Worm (Caenorhabditis elegans) whole organism, midembryonic: ENCODE measurements around the gene C33H5.16.

ENCODE experiments used
- T22C8.4 ChIP-seq: fragments of 200-800 bp; sonication (Bioruptor generic); IDR thresholded peaks from 2 replicates; pipeline ENCODE4 v1.3.6; 2022; ENCODE audit warnings: missing genetic modification characterization, missing compliant biosample characterization
- cog-1 ChIP-seq: sonication (generic microtip); optimal IDR thresholded peaks from 2 replicates; lab custom pipeline; 2016; ENCODE audit warnings: missing genetic modification characterization, missing compliant biosample characterization
- flt-1 ChIP-seq: fragments of 200-800 bp; sonication (Bioruptor generic); IDR thresholded peaks from 2 replicates; pipeline ENCODE4 v1.3.6; 2022; ENCODE audit warnings: missing genetic modification characterization, missing compliant biosample characterization
- klf-2 ChIP-seq: fragments of 200-800 bp; sonication (Bioruptor generic); conservative IDR thresholded peaks from 2 replicates; pipeline ENCODE4 v1.3.6; 2022; ENCODE audit warnings: missing genetic modification reagents, missing genetic modification characterization, missing compliant biosample characterization
- med-1 ChIP-seq: sonication (generic microtip); optimal IDR thresholded peaks from 2 replicates; lab custom pipeline; 2017; ENCODE audit warnings: missing genetic modification characterization, mild to moderate bottlenecking, missing compliant biosample characterization, antibody characterized with exemption, missing genetic modification reagents; ENCODE audit not compliant: insufficient read depth
- ref-1 ChIP-seq: fragments of 200-800 bp; sonication (Bioruptor generic); conservative IDR thresholded peaks from 2 replicates; pipeline ENCODE4 v1.3.6; 2022; ENCODE audit warnings: missing genetic modification reagents, missing genetic modification characterization, missing compliant biosample characterization
- tab-1 ChIP-seq: fragments of 200-800 bp; sonication (Bioruptor generic); IDR thresholded peaks from 2 replicates; pipeline ENCODE4 v1.3.6; 2022; ENCODE audit warnings: missing genetic modification characterization, missing compliant biosample characterization
- ztf-23 ChIP-seq: fragments of 200-800 bp; sonication (Bioruptor generic); IDR thresholded peaks from 2 replicates; pipeline ENCODE4 v1.3.6; 2022; ENCODE audit warnings: missing genetic modification reagents, missing genetic modification characterization, missing compliant biosample characterization
- ztf-29 ChIP-seq: fragments of 200-800 bp; sonication (Bioruptor generic); IDR thresholded peaks from 2 replicates; pipeline ENCODE4 v1.3.6; 2022; ENCODE audit warnings: missing genetic modification reagents, missing genetic modification characterization, missing compliant biosample characterization

The C33H5.16 gene

DNA sequence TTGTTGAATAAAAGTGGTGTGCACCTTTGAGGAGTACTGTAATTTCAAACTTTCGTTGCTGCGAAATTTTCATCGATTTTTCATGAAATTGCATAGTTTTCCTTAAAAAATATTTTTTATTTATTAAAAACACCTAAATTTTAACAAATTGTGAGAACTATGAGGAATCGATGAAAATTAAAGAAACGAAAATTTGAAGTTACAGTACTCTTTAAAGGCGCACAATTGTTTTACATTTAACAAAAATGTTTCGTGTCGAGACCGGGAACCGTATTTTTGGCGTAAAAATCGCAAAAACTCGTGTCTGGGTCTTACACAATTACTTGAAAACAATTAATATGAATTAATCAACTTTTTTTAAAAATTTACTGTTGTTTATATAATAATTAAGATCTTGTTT is 33.0 kb downstream of the C33H5.16 start, which contains the start of gene rdl-1:
Gene rdl-1, minus strand, starts transcription at position 101 of the 400 bp plus-strand sequence.
- TF ChIP-seq ztf-23 (GFP tag; lab: Robert Waterston, UW) (no peak), klf-2 (GFP tag; lab: Robert Waterston, UW) (no peak), ztf-29 (GFP tag; lab: Robert Waterston, UW) (no peak), ref-1 (no peak), T22C8.4 (GFP tag; lab: Robert Waterston, UW) (no peak), med-1 (GFP tag; lab: Kevin White, UChicago) (no peak), flt-1 (GFP tag; lab: Robert Waterston, UW) (no peak), tab-1 (GFP tag; lab: Robert Waterston, UW) (no peak), cog-1 (no peak)

DNA sequence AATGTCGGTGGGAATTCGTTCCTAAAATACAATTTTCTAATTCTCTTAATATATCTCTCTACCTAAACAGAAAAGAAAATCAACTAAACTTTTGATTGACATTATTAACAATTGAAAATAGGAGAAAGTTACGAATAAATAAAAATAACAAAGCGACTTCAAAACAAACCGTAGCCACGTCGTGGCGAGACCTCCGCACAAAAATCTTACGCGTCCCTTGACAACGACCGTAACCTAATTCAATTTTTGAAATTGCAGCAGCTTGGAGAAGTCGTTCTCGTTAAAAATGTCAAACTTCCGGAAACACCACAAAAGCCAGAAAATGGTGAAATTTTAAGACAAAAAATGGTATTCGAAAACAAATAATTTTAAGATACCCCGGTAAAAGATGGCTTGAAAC is 38.8 kb downstream of the C33H5.16 start:
- TF ChIP-seq med-1 (GFP tag; lab: Kevin White, UChicago) (no peak), cog-1 (no peak), ztf-29 (GFP tag; lab: Robert Waterston, UW) (no peak), klf-2 (GFP tag; lab: Robert Waterston, UW) (no peak), ztf-23 (GFP tag; lab: Robert Waterston, UW) (no peak), flt-1 (GFP tag; lab: Robert Waterston, UW) (no peak)

DNA sequence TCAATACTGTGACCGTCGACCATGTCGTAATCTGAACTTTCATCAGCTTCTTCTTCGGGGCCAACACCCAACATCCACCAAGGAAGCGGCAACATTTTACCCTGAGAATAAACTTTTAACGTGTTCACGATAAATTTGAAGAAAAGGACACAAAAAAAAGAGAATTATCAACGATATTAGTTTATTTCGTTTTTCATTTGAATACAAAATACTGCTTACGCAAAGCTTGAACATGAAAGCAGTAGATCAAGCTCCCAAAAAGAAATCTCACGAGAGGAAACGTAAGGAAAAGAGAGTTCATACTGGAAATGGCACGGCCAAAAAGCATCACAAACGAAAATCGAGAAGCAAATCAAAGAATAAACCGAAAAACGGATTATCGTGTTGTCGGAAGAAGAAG is 39.4 kb downstream of the C33H5.16 start, which contains the start of the genes C46A5.6 and C46A5.1:
Gene C46A5.6, minus strand, starts transcription at position 101 of the 400 bp plus-strand sequence.
Gene C46A5.1, plus strand, starts transcription at position 184 of the 400 bp plus-strand sequence.
- TF ChIP-seq ztf-23 (GFP tag; lab: Robert Waterston, UW) (no peak), cog-1 (no peak), ref-1 (no peak), T22C8.4 (GFP tag; lab: Robert Waterston, UW) (no peak), klf-2 (GFP tag; lab: Robert Waterston, UW) (no peak), tab-1 (GFP tag; lab: Robert Waterston, UW) (no peak), flt-1 (GFP tag; lab: Robert Waterston, UW) (no peak), ztf-29 (GFP tag; lab: Robert Waterston, UW) (no peak), med-1 (GFP tag; lab: Kevin White, UChicago) (no peak)

DNA sequence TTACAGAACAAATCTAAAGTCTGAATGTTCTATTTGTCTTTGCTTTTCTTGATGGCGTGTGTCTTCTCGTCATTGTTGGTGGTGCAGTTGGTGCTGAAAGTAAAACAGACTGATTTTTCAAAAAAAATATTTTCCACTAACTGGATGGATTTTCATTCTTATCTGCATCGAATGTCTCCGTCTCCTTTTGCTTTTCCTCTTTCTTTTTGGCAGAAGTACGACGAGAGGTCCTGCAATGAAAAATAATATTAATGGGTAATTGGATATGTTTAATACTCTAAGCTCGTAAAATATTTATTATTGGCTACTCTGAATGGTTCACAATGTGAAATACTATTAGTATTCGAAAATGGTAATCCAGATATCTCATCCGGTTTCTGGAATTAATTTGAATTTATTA is 43.0 kb downstream of the C33H5.16 start, which contains the start of gene del-7:
Gene del-7, plus strand, starts transcription at position 301 of the 400 bp plus-strand sequence.
- TF ChIP-seq ref-1 (no peak), cog-1 (no peak), tab-1 (GFP tag; lab: Robert Waterston, UW) (no peak), klf-2 (GFP tag; lab: Robert Waterston, UW) (no peak), T22C8.4 (GFP tag; lab: Robert Waterston, UW) (no peak), med-1 (GFP tag; lab: Kevin White, UChicago) (no peak), ztf-23 (GFP tag; lab: Robert Waterston, UW) (no peak), ztf-29 (GFP tag; lab: Robert Waterston, UW) (no peak), flt-1 (GFP tag; lab: Robert Waterston, UW) (no peak)

DNA sequence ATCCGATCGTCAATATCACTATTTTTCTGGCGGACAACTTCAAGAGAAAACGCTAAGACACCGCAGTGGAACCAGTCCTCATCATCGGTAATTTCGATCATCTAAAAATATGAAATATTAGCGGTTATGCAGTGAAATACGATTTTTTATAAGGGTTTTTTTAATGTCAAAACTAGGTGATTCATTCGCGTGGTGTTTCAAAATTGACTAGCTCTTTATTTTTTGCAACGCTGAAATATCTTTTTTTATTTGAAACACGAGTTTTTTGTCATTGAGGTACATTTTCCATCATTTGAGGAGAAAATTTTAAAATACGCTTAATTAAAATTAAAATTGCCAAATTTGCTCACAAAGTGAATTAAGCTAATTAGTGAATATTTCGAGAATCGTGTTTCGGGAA is 43.6 kb downstream of the C33H5.16 start, which contains the start of gene dsb-3:
Gene dsb-3, minus strand, starts transcription at position 101 of the 400 bp plus-strand sequence.
- TF ChIP-seq tab-1 (GFP tag; lab: Robert Waterston, UW) (no peak), cog-1 (no peak), med-1 (GFP tag; lab: Kevin White, UChicago) (no peak), T22C8.4 (GFP tag; lab: Robert Waterston, UW) (no peak), ref-1 (no peak), ztf-29 (GFP tag; lab: Robert Waterston, UW) (no peak), flt-1 (GFP tag; lab: Robert Waterston, UW) (no peak), klf-2 (GFP tag; lab: Robert Waterston, UW) (no peak), ztf-23 (GFP tag; lab: Robert Waterston, UW) (no peak)

DNA sequence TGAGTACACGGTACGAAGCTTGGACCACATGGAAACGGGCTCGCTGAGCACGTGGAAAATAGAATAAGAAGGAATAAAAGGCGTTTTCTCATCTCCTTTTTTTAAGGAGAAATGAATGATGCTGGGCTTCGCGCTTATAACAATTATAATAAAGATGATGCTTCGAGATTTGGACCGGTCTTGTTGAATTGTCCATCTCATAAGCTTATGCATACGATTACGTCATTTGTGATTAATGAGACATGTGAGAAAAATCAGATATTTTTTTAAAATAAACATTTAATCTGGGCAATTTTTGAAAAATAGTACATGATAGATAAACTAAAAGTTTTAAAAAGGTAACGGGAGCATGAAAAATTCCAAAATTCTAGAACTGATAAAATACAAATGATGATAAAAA is 45.9 kb downstream of the C33H5.16 start, which contains the start of gene C46A5.4:
Gene C46A5.4, minus strand, starts transcription at position 101 of the 400 bp plus-strand sequence.
- TF ChIP-seq flt-1 (GFP tag; lab: Robert Waterston, UW) (no peak), klf-2 (GFP tag; lab: Robert Waterston, UW) (no peak), med-1 (GFP tag; lab: Kevin White, UChicago) (no peak), ztf-23 (GFP tag; lab: Robert Waterston, UW) (no peak), T22C8.4 (GFP tag; lab: Robert Waterston, UW) (no peak), cog-1 (no peak), tab-1 (GFP tag; lab: Robert Waterston, UW) (no peak), ztf-29 (GFP tag; lab: Robert Waterston, UW) (no peak), ref-1 (no peak)

DNA sequence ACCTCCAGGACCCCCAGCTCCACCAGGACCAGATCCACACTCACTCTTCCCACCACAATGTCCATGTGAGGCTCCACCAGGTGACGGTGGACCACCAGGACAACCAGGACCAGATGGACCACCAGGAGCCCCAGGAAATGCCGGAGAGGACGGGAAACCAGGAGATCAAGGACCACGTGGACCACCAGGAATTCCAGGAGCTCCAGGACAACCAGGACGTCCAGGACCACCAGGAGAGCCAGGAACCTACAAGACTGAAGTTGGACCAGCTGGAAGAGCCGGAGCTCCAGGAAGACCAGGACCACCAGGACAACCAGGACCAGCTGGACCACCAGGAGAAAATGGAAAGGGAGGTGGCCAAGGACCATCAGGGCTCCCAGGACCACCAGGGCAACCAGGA is 49.0 kb downstream of the C33H5.16 start:
- TF ChIP-seq med-1 (GFP tag; lab: Kevin White, UChicago) (no peak), ztf-23 (GFP tag; lab: Robert Waterston, UW) (no peak), T22C8.4 (GFP tag; lab: Robert Waterston, UW) (no peak), cog-1 (no peak), tab-1 (GFP tag; lab: Robert Waterston, UW) (no peak), klf-2 (GFP tag; lab: Robert Waterston, UW) (no peak), ztf-29 (GFP tag; lab: Robert Waterston, UW) (no peak), flt-1 (GFP tag; lab: Robert Waterston, UW) (no peak), ref-1 (no peak)

DNA sequence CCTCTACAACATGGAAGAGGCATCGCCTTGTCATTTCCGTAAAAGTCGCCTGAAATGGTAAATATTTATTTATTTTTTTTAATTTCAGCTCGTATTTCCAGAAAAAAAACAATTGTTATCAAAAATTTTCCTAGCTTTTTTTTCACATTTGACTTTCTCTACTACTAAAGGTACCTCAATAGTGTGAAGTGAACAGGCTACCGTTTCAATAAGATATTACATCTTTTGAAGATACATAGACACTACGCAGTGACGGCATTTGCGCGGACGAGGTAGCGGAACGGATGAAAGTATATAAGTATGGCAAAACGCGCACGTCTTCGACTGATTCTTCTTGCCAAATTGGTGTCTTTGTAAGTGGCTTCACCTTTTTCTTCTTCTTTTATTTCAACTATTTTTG is 50.0 kb downstream of the C33H5.16 start, which contains the start of gene col-14:
Gene col-14, plus strand, starts transcription at position 301 of the 400 bp plus-strand sequence.
- TF ChIP-seq ztf-23 (GFP tag; lab: Robert Waterston, UW) = no peak
- TF ChIP-seq ztf-29 (GFP tag; lab: Robert Waterston, UW) = no peak
- TF ChIP-seq med-1 (GFP tag; lab: Kevin White, UChicago) = no peak
- no peak for TF ChIP-seq T22C8.4 (GFP tag; lab: Robert Waterston, UW)
